Worm (Caenorhabditis elegans): ENCODE results near the gene F41B5.1.

DNA sequence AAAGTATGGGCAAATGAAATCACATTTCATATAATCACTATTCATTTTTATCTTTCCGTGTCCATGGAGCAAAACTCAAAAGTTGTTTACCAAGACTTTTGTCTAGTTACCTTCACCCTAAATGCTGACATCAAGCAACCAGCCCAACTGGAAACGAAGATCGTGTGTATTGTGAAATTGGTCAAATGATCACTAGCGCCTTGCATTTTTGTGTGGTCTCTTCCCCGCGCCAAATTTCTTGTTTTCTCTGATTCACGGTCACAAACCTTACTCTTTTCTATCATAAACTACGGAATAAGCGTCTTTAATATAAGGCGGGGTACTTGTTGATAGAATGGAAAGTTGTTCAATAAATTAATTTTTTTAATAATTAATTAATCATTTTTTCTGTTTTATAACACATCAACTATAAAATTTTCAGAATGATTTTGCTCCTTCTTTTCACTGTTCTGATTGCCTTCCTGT lies 5.2 kb upstream of the F41B5.1 start, which contains the start of gene cyp-33C7:
- TF ChIP-seq aha-1 (tag; optimal IDR thresholded peaks at IDR 0.05) (no peak), nhr-76 (tag; optimal IDR thresholded peaks at IDR 0.05) (no peak), hlh-17 (GFP tag; optimal IDR thresholded peaks at IDR 0.05; ENCODE audit: borderline replicate concordance) (no peak), unc-130 (tag; optimal IDR thresholded peaks at IDR 0.05) (no peak), sox-4 (tag; optimal IDR thresholded peaks at IDR 0.05) (no peak), ama-1 (optimal IDR thresholded peaks at IDR 0.05) (no peak), nhr-12 (tag; optimal IDR thresholded peaks at IDR 0.05) (no peak)
